Worm (Caenorhabditis elegans) whole organism, mixed stage, embryonic: ENCODE results near the gene T13F3.4.

ENCODE experiments used
- M03D4.4 ChIP-seq: sonication (generic microtip); optimal IDR thresholded peaks from 2 replicates; lab custom pipeline; 2017; ENCODE audit warnings: mild to moderate bottlenecking, missing genetic modification characterization, missing compliant biosample characterization
- bed-3 ChIP-seq: fragments of 200-800 bp; sonication (Bioruptor generic); optimal IDR thresholded peaks from 3 replicates; lab custom pipeline; 2018; ENCODE audit warnings: mild to moderate bottlenecking, missing genetic modification characterization, moderate library complexity, missing compliant biosample characterization
- blmp-1 ChIP-seq: fragments of 150-350 bp; optimal IDR thresholded peaks from 2 replicates; lab custom pipeline; 2014; ENCODE audit warnings: missing biosample characterization, missing genetic modification characterization
- ceh-39 ChIP-seq: fragments of 150-350 bp; optimal IDR thresholded peaks from 2 replicates; lab custom pipeline; 2014; ENCODE audit warnings: missing biosample characterization, missing genetic modification characterization
- ceh-43 ChIP-seq: fragments of 200-800 bp; sonication (Bioruptor generic); optimal IDR thresholded peaks from 2 replicates; lab custom pipeline; 2018; ENCODE audit warnings: mild to moderate bottlenecking, missing genetic modification characterization, moderate library complexity, missing compliant biosample characterization
- ceh-83 ChIP-seq: fragments of 200-800 bp; sonication (Bioruptor generic); optimal IDR thresholded peaks from 2 replicates; lab custom pipeline; 2018; ENCODE audit warnings: mild to moderate bottlenecking, missing genetic modification characterization, missing compliant biosample characterization
- ces-1 ChIP-seq: fragments of 150-350 bp; optimal IDR thresholded peaks from 2 replicates; lab custom pipeline; 2014; ENCODE audit warnings: missing biosample characterization, missing genetic modification reagents, missing genetic modification characterization
- drap-1 ChIP-seq: fragments of 200-800 bp; sonication (Bioruptor generic); optimal IDR thresholded peaks from 3 replicates; lab custom pipeline; 2018; ENCODE audit warnings: mild to moderate bottlenecking, missing genetic modification characterization, missing compliant biosample characterization
- elt-1 ChIP-seq: sonication (generic microtip); optimal IDR thresholded peaks from 2 replicates; lab custom pipeline; 2017; ENCODE audit warnings: missing genetic modification characterization, mild to moderate bottlenecking, missing compliant biosample characterization, antibody characterized with exemption, moderate library complexity, borderline replicate concordance; ENCODE audit not compliant: insufficient read depth
- elt-3 ChIP-seq: fragments of 150-350 bp; optimal IDR thresholded peaks from 2 replicates; lab custom pipeline; 2014; ENCODE audit warnings: missing biosample characterization, missing genetic modification characterization
- ham-2 ChIP-seq: fragments of 200-800 bp; sonication (Bioruptor generic); optimal IDR thresholded peaks from 2 replicates; lab custom pipeline; 2018; ENCODE audit warnings: mild to moderate bottlenecking, missing genetic modification characterization, missing compliant biosample characterization
- hlh-1 ChIP-seq: fragments of 150-350 bp; optimal IDR thresholded peaks from 2 replicates; lab custom pipeline; 2014; ENCODE audit warnings: missing biosample characterization, missing genetic modification reagents, missing genetic modification characterization
- lin-32 ChIP-seq: fragments of 200-800 bp; sonication (Bioruptor generic); optimal IDR thresholded peaks from 2 replicates; lab custom pipeline; 2018; ENCODE audit warnings: mild to moderate bottlenecking, missing genetic modification characterization, missing compliant biosample characterization
- lsy-2 ChIP-seq: fragments of 150-350 bp; optimal IDR thresholded peaks from 2 replicates; lab custom pipeline; 2014; ENCODE audit warnings: missing biosample characterization, missing genetic modification characterization
- mab-5 ChIP-seq: fragments of 150-350 bp; optimal IDR thresholded peaks from 2 replicates; lab custom pipeline; 2014; ENCODE audit warnings: missing biosample characterization, missing genetic modification characterization
- mep-1 ChIP-seq: fragments of 150-350 bp; optimal IDR thresholded peaks from 2 replicates; lab custom pipeline; 2017; ENCODE audit warnings: missing biosample characterization, missing genetic modification reagents, missing genetic modification characterization, inconsistent platforms
- mls-2 ChIP-seq: sonication (generic microtip); optimal IDR thresholded peaks from 2 replicates; lab custom pipeline; 2016; ENCODE audit warnings: mild to moderate bottlenecking, missing genetic modification characterization, moderate library complexity, missing compliant biosample characterization
- nhr-12 ChIP-seq: fragments of 150-350 bp; optimal IDR thresholded peaks from 2 replicates; lab custom pipeline; 2014; ENCODE audit warnings: missing biosample characterization, missing genetic modification characterization
- nhr-2 ChIP-seq: fragments of 150-350 bp; optimal IDR thresholded peaks from 2 replicates; lab custom pipeline; 2014; ENCODE audit warnings: missing biosample characterization, missing genetic modification characterization
- nhr-237 ChIP-seq: fragments of 150-350 bp; optimal IDR thresholded peaks from 2 replicates; lab custom pipeline; 2014; ENCODE audit warnings: missing biosample characterization, missing genetic modification characterization
- nhr-28 ChIP-seq: fragments of 150-350 bp; optimal IDR thresholded peaks from 2 replicates; lab custom pipeline; 2014; ENCODE audit warnings: missing biosample characterization, missing genetic modification characterization
- nhr-76 ChIP-seq: sonication (generic microtip); optimal IDR thresholded peaks from 2 replicates; lab custom pipeline; 2017; ENCODE audit warnings: missing biosample characterization, missing genetic modification characterization
- sem-2 ChIP-seq: fragments of 200-800 bp; sonication (Bioruptor generic); optimal IDR thresholded peaks from 2 replicates; lab custom pipeline; 2018; ENCODE audit warnings: mild to moderate bottlenecking, missing genetic modification characterization, missing compliant biosample characterization
- snpc-4 ChIP-seq: fragments of 150-350 bp; optimal IDR thresholded peaks from 2 replicates; lab custom pipeline; 2014; ENCODE audit warnings: missing biosample characterization, missing genetic modification characterization
- sptf-1 ChIP-seq: sonication (generic microtip); optimal IDR thresholded peaks from 2 replicates; lab custom pipeline; 2017; ENCODE audit warnings: mild to moderate bottlenecking, missing genetic modification characterization, moderate library complexity, missing compliant biosample characterization
- tbx-8 ChIP-seq: fragments of 200-800 bp; sonication (Bioruptor generic); optimal IDR thresholded peaks from 2 replicates; lab custom pipeline; 2018; ENCODE audit warnings: mild to moderate bottlenecking, missing genetic modification characterization, moderate library complexity, missing compliant biosample characterization
- unc-120 ChIP-seq: sonication (generic microtip); optimal IDR thresholded peaks from 2 replicates; lab custom pipeline; 2017; ENCODE audit warnings: missing genetic modification characterization, missing compliant biosample characterization; ENCODE audit not compliant: poor library complexity, severe bottlenecking
- unc-39 ChIP-seq: fragments of 150-350 bp; optimal IDR thresholded peaks from 2 replicates; lab custom pipeline; 2014; ENCODE audit warnings: missing biosample characterization, missing genetic modification characterization
- unc-62 ChIP-seq: fragments of 150-350 bp; optimal IDR thresholded peaks from 2 replicates; lab custom pipeline; 2014; ENCODE audit warnings: missing biosample characterization, missing genetic modification reagents, missing genetic modification characterization
- zip-8 ChIP-seq: fragments of 150-350 bp; optimal IDR thresholded peaks from 2 replicates; lab custom pipeline; 2014; ENCODE audit warnings: missing biosample characterization, missing genetic modification characterization
- ztf-11 ChIP-seq: fragments of 150-350 bp; optimal IDR thresholded peaks from 2 replicates; lab custom pipeline; 2014; ENCODE audit warnings: missing biosample characterization, missing genetic modification characterization

Gene T13F3.4

DNA sequence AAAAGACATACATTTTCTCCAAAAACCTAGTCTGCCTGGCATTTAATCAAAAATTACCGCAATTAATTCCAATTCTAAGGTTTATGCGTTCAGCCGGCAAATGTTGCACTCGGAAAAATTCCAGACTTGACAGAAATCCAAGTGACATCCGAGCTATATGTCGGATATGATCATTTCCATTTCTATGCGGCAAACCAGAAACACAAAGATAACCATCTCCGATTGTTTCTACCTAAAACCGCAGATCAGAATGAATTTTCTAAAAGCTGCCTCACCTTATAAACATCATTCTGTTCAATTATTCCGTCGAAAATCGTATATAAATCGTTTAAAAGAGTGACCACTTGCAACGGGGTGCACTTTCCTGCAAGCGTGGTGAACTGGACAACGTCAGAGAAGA lies 17.3 kb downstream of the T13F3.4 start:
- TF ChIP-seq hlh-1 (tag; lab: Kevin White, UChicago) (no peak), zip-8 (tag; lab: Kevin White, UChicago) (no peak), elt-1 (peak; percentile 52), sem-2 (no peak)

DNA sequence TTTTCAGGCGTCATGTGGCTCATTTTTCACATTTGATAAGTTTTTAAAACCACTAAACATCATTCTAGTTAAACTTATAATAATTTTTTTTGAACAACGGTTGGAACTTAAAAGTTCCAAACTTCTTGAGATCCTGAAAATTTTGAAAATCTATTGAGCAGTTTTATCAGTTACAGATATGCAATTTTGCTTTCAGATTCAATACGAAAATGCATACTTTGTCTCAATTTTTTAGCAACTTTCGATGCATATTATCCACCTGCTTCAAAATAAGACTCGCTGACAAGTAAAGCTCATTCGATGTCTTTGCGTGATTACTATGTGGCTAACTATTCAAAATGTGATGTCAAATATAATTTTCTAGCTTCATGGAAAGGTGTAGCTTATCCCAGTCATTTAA lies 19.8 kb downstream of the T13F3.4 start, which contains the start of gene srh-95:
Gene srh-95, plus strand, starts transcription at position 301 of the 400 bp plus-strand sequence.
- no peak for TF ChIP-seq ceh-43 (GFP tag; lab: Kevin White, UChicago)
- no peak for TF ChIP-seq nhr-2 (tag; lab: Kevin White, UChicago)
- no peak for TF ChIP-seq ztf-11 (tag; lab: Kevin White, UChicago)
- no peak for TF ChIP-seq mab-5 (tag; lab: Kevin White, UChicago)
- TF ChIP-seq nhr-28: no peak
- no peak for TF ChIP-seq tbx-8
- TF ChIP-seq sem-2: no peak
- no peak for TF ChIP-seq ham-2 (GFP tag; lab: Kevin White, UChicago)
- TF ChIP-seq elt-3 (tag; lab: Kevin White, UChicago): no peak
- no peak for TF ChIP-seq unc-120 (tag; lab: Kevin White, UChicago)
- TF ChIP-seq ces-1 (GFP tag; lab: Kevin White, UChicago): no peak
- TF ChIP-seq ceh-83 (GFP tag; lab: Kevin White, UChicago): no peak
- TF ChIP-seq bed-3 (GFP tag; lab: Kevin White, UChicago): no peak
- TF ChIP-seq M03D4.4 (tag; lab: Kevin White, UChicago): no peak
- no peak for TF ChIP-seq nhr-12 (tag; lab: Kevin White, UChicago)
- TF ChIP-seq unc-62 (GFP tag; lab: Kevin White, UChicago): no peak

- no peak for TF ChIP-seq nhr-12 (tag; lab: Kevin White, UChicago)
- no peak for TF ChIP-seq sem-2
- no peak for TF ChIP-seq lsy-2
- no peak for TF ChIP-seq elt-3 (tag; lab: Kevin White, UChicago)
- TF ChIP-seq nhr-237: no peak
- no peak for TF ChIP-seq unc-120 (tag; lab: Kevin White, UChicago)
- TF ChIP-seq mls-2 (tag; lab: Kevin White, UChicago): no peak
- TF ChIP-seq nhr-28: no peak
- no peak for TF ChIP-seq zip-8 (tag; lab: Kevin White, UChicago)
- TF ChIP-seq unc-39 (tag; lab: Kevin White, UChicago): no peak
- no peak for TF ChIP-seq nhr-2 (tag; lab: Kevin White, UChicago)
- no peak for TF ChIP-seq blmp-1 (tag; lab: Kevin White, UChicago)
- no peak for TF ChIP-seq ceh-39 (tag; lab: Kevin White, UChicago)
- TF ChIP-seq nhr-76: no peak
- no peak for TF ChIP-seq snpc-4 (tag; lab: Kevin White, UChicago)
- TF ChIP-seq ceh-83 (GFP tag; lab: Kevin White, UChicago): no peak
These were observed 22.3 kb downstream of the T13F3.4 start, which contains the start of gene srh-104 for ce11 chrV:16244078-16244477. srh-104 (minus strand) TSS chrV:16244178.

ce11 chrV:16237223-16237622 lies 29.2 kb downstream of the T13F3.4 start, which contains the start of gene F21H7.5:
F21H7.5 (plus strand) TSS chrV:16237523.
- no peak for TF ChIP-seq zip-8 (tag; lab: Kevin White, UChicago)

DNA sequence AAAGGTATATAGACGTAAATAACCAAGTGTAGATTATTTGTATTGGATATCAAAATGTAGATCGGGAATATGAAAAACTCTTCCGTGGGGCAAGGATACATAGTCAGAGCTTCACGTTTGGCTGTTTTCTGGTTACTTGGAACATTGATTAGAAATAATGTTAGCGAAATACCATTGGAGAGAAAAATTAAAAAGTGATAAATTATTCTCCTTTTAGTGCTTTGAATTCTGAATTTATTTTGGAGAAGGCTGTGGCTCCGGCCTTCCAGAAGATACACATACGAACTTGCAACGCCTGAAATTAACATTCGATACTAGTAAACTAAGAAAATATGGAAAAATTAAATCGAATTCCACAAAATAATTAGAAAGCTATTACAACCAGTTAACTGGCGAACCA lies 30.8 kb downstream of the T13F3.4 start, which contains the start of gene srh-98:
Gene srh-98, minus strand, starts transcription at position 101 of the 400 bp plus-strand sequence.
- no peak for TF ChIP-seq mep-1 (tag; lab: Kevin White, UChicago)
- TF ChIP-seq nhr-28: no peak
- no peak for TF ChIP-seq sptf-1 (tag; lab: Kevin White, UChicago)
- TF ChIP-seq unc-39 (tag; lab: Kevin White, UChicago): no peak
- no peak for TF ChIP-seq drap-1 (GFP tag; lab: Kevin White, UChicago)
- TF ChIP-seq ham-2 (GFP tag; lab: Kevin White, UChicago): no peak
- no peak for TF ChIP-seq snpc-4 (tag; lab: Kevin White, UChicago)
- TF ChIP-seq lin-32 (GFP tag; lab: Kevin White, UChicago): no peak
- no peak for TF ChIP-seq nhr-2 (tag; lab: Kevin White, UChicago)
- TF ChIP-seq zip-8 (tag; lab: Kevin White, UChicago): no peak
- TF ChIP-seq blmp-1 (tag; lab: Kevin White, UChicago): no peak
- no peak for TF ChIP-seq elt-3 (tag; lab: Kevin White, UChicago)
- TF ChIP-seq ces-1 (GFP tag; lab: Kevin White, UChicago): no peak
